Worm (Caenorhabditis elegans) whole organism, late embryonic: ENCODE data around the gene nas-15.

Experiments used
- C08G9.2 ChIP-seq: sonication (generic microtip); optimal IDR thresholded peaks from 2 replicates; lab custom pipeline; 2016; ENCODE audit warnings: mild to moderate bottlenecking, missing genetic modification characterization, moderate library complexity, missing compliant biosample characterization
- F13H6.1 ChIP-seq: sonication (generic microtip); optimal IDR thresholded peaks from 2 replicates; lab custom pipeline; 2016; ENCODE audit warnings: missing genetic modification characterization, missing compliant biosample characterization
- K02D7.2 ChIP-seq: sonication (generic microtip); optimal IDR thresholded peaks from 2 replicates; lab custom pipeline; 2017; ENCODE audit warnings: mild to moderate bottlenecking, missing genetic modification characterization, missing compliant biosample characterization
- T23F11.4 ChIP-seq: fragments of 200-800 bp; sonication (Bioruptor generic); optimal IDR thresholded peaks from 2 replicates; lab custom pipeline; 2018; ENCODE audit warnings: mild to moderate bottlenecking, missing genetic modification characterization, missing compliant biosample characterization
- Y22D7AL.16 ChIP-seq: sonication (generic microtip); optimal IDR thresholded peaks from 2 replicates; lab custom pipeline; 2016; ENCODE audit warnings: missing genetic modification characterization, missing compliant biosample characterization
- ahr-1 ChIP-seq: sonication (generic microtip); optimal IDR thresholded peaks from 2 replicates; lab custom pipeline; 2016; ENCODE audit warnings: missing genetic modification characterization, missing compliant biosample characterization
- ceh-18 ChIP-seq: sonication (generic microtip); optimal IDR thresholded peaks from 2 replicates; lab custom pipeline; 2016; ENCODE audit warnings: missing genetic modification characterization, missing compliant biosample characterization
- ceh-19 ChIP-seq: fragments of 200-800 bp; sonication (Bioruptor generic); optimal IDR thresholded peaks from 2 replicates; lab custom pipeline; 2018; ENCODE audit warnings: mild to moderate bottlenecking, missing genetic modification characterization, missing compliant biosample characterization
- ceh-22 ChIP-seq: sonication (generic microtip); optimal IDR thresholded peaks from 2 replicates; lab custom pipeline; 2017; ENCODE audit warnings: missing biosample characterization, missing genetic modification characterization
- ceh-24 ChIP-seq: sonication (generic microtip); optimal IDR thresholded peaks from 2 replicates; lab custom pipeline; 2016; ENCODE audit warnings: mild to moderate bottlenecking, missing genetic modification characterization, missing compliant biosample characterization
- ceh-30 ChIP-seq: fragments of 150-350 bp; optimal IDR thresholded peaks from 2 replicates; lab custom pipeline; 2014; ENCODE audit warnings: missing biosample characterization, missing genetic modification characterization
- ceh-31 ChIP-seq: sonication (generic microtip); optimal IDR thresholded peaks from 2 replicates; lab custom pipeline; 2016; ENCODE audit warnings: missing genetic modification characterization, missing compliant biosample characterization
- ceh-45 ChIP-seq: fragments of 200-800 bp; sonication (Bioruptor generic); IDR thresholded peaks from 2 replicates; pipeline ENCODE4 v1.3.6; 2022; ENCODE audit warnings: missing genetic modification reagents, missing genetic modification characterization, missing compliant biosample characterization
- ceh-48 ChIP-seq: sonication (generic microtip); optimal IDR thresholded peaks from 2 replicates; lab custom pipeline; 2016; ENCODE audit warnings: missing genetic modification characterization, inconsistent platforms, missing compliant biosample characterization
- ceh-6 ChIP-seq: fragments of 200-800 bp; sonication (Bioruptor generic); optimal IDR thresholded peaks from 2 replicates; lab custom pipeline; 2018; ENCODE audit warnings: mild to moderate bottlenecking, missing genetic modification characterization, missing compliant biosample characterization
- ceh-9 ChIP-seq: sonication (generic microtip); optimal IDR thresholded peaks from 2 replicates; lab custom pipeline; 2016; ENCODE audit warnings: mild to moderate bottlenecking, missing genetic modification characterization, inconsistent platforms, missing compliant biosample characterization
- che-1 ChIP-seq: sonication (generic microtip); optimal IDR thresholded peaks from 2 replicates; lab custom pipeline; 2016; ENCODE audit warnings: mild to moderate bottlenecking, missing genetic modification characterization, missing compliant biosample characterization
- dmd-4 ChIP-seq: sonication (generic microtip); optimal IDR thresholded peaks from 2 replicates; lab custom pipeline; 2016; ENCODE audit warnings: borderline replicate concordance, missing genetic modification characterization, missing compliant biosample characterization
- dve-1 ChIP-seq: sonication (generic microtip); optimal IDR thresholded peaks from 2 replicates; lab custom pipeline; 2017; ENCODE audit warnings: antibody characterized with exemption, mild to moderate bottlenecking, missing genetic modification characterization, missing compliant biosample characterization
- elt-4 ChIP-seq: sonication (generic microtip); optimal IDR thresholded peaks from 2 replicates; lab custom pipeline; 2016; ENCODE audit warnings: missing genetic modification characterization, missing compliant biosample characterization
- ets-4 ChIP-seq: sonication (generic microtip); optimal IDR thresholded peaks from 2 replicates; lab custom pipeline; 2016; ENCODE audit warnings: missing genetic modification characterization, missing compliant biosample characterization
- eyg-1 ChIP-seq: sonication (generic microtip); optimal IDR thresholded peaks from 2 replicates; lab custom pipeline; 2016; ENCODE audit warnings: missing genotype, missing genetic modification characterization, missing compliant biosample characterization
- fkh-10 ChIP-seq: fragments of 150-350 bp; optimal IDR thresholded peaks from 2 replicates; lab custom pipeline; 2014; ENCODE audit warnings: missing biosample characterization, missing genetic modification reagents, missing genetic modification characterization
- fkh-6 ChIP-seq: sonication (generic microtip); optimal IDR thresholded peaks from 2 replicates; lab custom pipeline; 2016; ENCODE audit warnings: missing genetic modification characterization, missing compliant biosample characterization
- gmeb-2 ChIP-seq: sonication (generic microtip); optimal IDR thresholded peaks from 2 replicates; lab custom pipeline; 2016; ENCODE audit warnings: missing genetic modification characterization, inconsistent platforms, missing compliant biosample characterization
- hlh-15 ChIP-seq: sonication (generic microtip); optimal IDR thresholded peaks from 2 replicates; lab custom pipeline; 2016; ENCODE audit warnings: missing genetic modification characterization, missing compliant biosample characterization
- hlh-30 ChIP-seq: sonication (generic microtip); optimal IDR thresholded peaks from 2 replicates; lab custom pipeline; 2017; ENCODE audit warnings: antibody characterized with exemption, missing genetic modification characterization, missing compliant biosample characterization; ENCODE audit not compliant: insufficient read depth
- hlh-8 ChIP-seq: sonication (generic microtip); optimal IDR thresholded peaks from 2 replicates; lab custom pipeline; 2016; ENCODE audit warnings: missing genotype, missing genetic modification characterization, missing compliant biosample characterization
- lim-6 ChIP-seq: sonication (generic microtip); optimal IDR thresholded peaks from 2 replicates; lab custom pipeline; 2016; ENCODE audit warnings: missing genetic modification characterization, missing compliant biosample characterization
- lin-11 ChIP-seq: fragments of 200-800 bp; sonication (Bioruptor generic); optimal IDR thresholded peaks from 2 replicates; lab custom pipeline; 2018; ENCODE audit warnings: mild to moderate bottlenecking, missing genetic modification characterization, missing compliant biosample characterization
- mec-3 ChIP-seq: sonication (generic microtip); optimal IDR thresholded peaks from 2 replicates; lab custom pipeline; 2016; ENCODE audit warnings: borderline replicate concordance, missing genetic modification characterization, missing compliant biosample characterization
- nfya-1 ChIP-seq: sonication (generic microtip); optimal IDR thresholded peaks from 2 replicates; lab custom pipeline; 2017; ENCODE audit warnings: missing genetic modification characterization, mild to moderate bottlenecking, missing compliant biosample characterization, antibody characterized with exemption, moderate library complexity
- npax-4 ChIP-seq: sonication (generic microtip); optimal IDR thresholded peaks from 2 replicates; lab custom pipeline; 2016; ENCODE audit warnings: missing genetic modification characterization, missing compliant biosample characterization
- odd-2 ChIP-seq: sonication (generic microtip); optimal IDR thresholded peaks from 2 replicates; lab custom pipeline; 2017; ENCODE audit warnings: antibody characterized with exemption, mild to moderate bottlenecking, missing genetic modification characterization, missing compliant biosample characterization
- pax-1 ChIP-seq: fragments of 150-350 bp; optimal IDR thresholded peaks from 2 replicates; lab custom pipeline; 2014; ENCODE audit warnings: missing biosample characterization, missing genetic modification characterization
- pha-2 ChIP-seq: sonication (generic microtip); optimal IDR thresholded peaks from 2 replicates; lab custom pipeline; 2017; ENCODE audit warnings: mild to moderate bottlenecking, missing genetic modification characterization, missing compliant biosample characterization
- pha-4 ChIP-seq: fragments of 150-350 bp; optimal IDR thresholded peaks from 2 replicates; lab custom pipeline; 2018; ENCODE audit warnings: missing biosample characterization, missing genetic modification reagents, missing genetic modification characterization
- pros-1 ChIP-seq: fragments of 150-350 bp; optimal IDR thresholded peaks from 2 replicates; lab custom pipeline; 2014; ENCODE audit warnings: missing biosample characterization, missing genetic modification reagents, missing genetic modification characterization
- rnt-1 ChIP-seq: sonication (generic microtip); optimal IDR thresholded peaks from 2 replicates; lab custom pipeline; 2016; ENCODE audit warnings: missing genetic modification characterization, missing compliant biosample characterization
- sdc-2 ChIP-seq: sonication (generic microtip); optimal IDR thresholded peaks from 2 replicates; lab custom pipeline; 2016; ENCODE audit warnings: missing genotype, missing genetic modification characterization, missing compliant biosample characterization
- sox-2 ChIP-seq: fragments of 200-800 bp; sonication (Bioruptor generic); IDR thresholded peaks from 2 replicates; pipeline ENCODE4 v1.3.6; 2022; ENCODE audit warnings: missing genetic modification reagents, missing genetic modification characterization, missing compliant biosample characterization
- tbx-7 ChIP-seq: sonication (generic microtip); optimal IDR thresholded peaks from 2 replicates; lab custom pipeline; 2016; ENCODE audit warnings: missing genotype, missing genetic modification characterization, missing compliant biosample characterization
- unc-42 ChIP-seq: sonication (generic microtip); optimal IDR thresholded peaks from 2 replicates; lab custom pipeline; 2016; ENCODE audit warnings: missing genotype, missing genetic modification characterization, missing compliant biosample characterization
- unc-86 ChIP-seq: sonication (generic microtip); optimal IDR thresholded peaks from 2 replicates; lab custom pipeline; 2016; ENCODE audit warnings: missing genetic modification characterization, missing compliant biosample characterization
- zip-5 ChIP-seq: sonication (generic microtip); optimal IDR thresholded peaks from 2 replicates; lab custom pipeline; 2016; ENCODE audit warnings: missing genetic modification characterization, missing compliant biosample characterization
- ztf-16 ChIP-seq: sonication (generic microtip); optimal IDR thresholded peaks from 2 replicates; lab custom pipeline; 2017; ENCODE audit warnings: missing genetic modification characterization, missing compliant biosample characterization

Gene nas-15

ce11 chrX:768061-768646, 9.4 kb upstream of the nas-15 start, which contains the start of the genes trap-2 and ile-2 (continued):
- peak; percentile 25 for TF ChIP-seq ceh-22 (tag; lab: Kevin White, UChicago)
- no peak for TF ChIP-seq mec-3
- TF ChIP-seq pax-1, result no peak
- TF ChIP-seq ceh-19 (GFP tag; lab: Kevin White, UChicago), result no peak
- no peak for TF ChIP-seq tbx-7 (tag; lab: Kevin White, UChicago)
- peak; percentile 83 for TF ChIP-seq ceh-31
- peak; percentile 67 for TF ChIP-seq pros-1
- TF ChIP-seq C08G9.2, result no peak
- TF ChIP-seq hlh-8, result no peak
- TF ChIP-seq ceh-30 (tag; lab: Kevin White, UChicago), result no peak
- no peak for TF ChIP-seq lin-11 (tag; lab: Kevin White, UChicago)
- TF ChIP-seq sdc-2 (tag; lab: Kevin White, UChicago), result peak; percentile 92
- TF ChIP-seq ceh-45 (GFP tag; lab: Robert Waterston, UW), result no peak
- TF ChIP-seq unc-86 (tag; lab: Kevin White, UChicago), result no peak
- TF ChIP-seq ztf-16 (tag; lab: Kevin White, UChicago), result peak; percentile 36
- TF ChIP-seq gmeb-2 (tag; lab: Kevin White, UChicago), result no peak
- no peak for TF ChIP-seq che-1 (tag; lab: Kevin White, UChicago)
- TF ChIP-seq ets-4 (tag; lab: Kevin White, UChicago), result peak; percentile 15
- TF ChIP-seq dve-1, result peak; percentile 64
- TF ChIP-seq ceh-6 (GFP tag; lab: Kevin White, UChicago), result no peak
- TF ChIP-seq npax-4 (tag; lab: Kevin White, UChicago), result no peak
- peak; percentile 92 for TF ChIP-seq nfya-1 (tag; lab: Kevin White, UChicago)
- no peak for TF ChIP-seq ahr-1 (tag; lab: Kevin White, UChicago)
- peak; percentile 22; the same call in 1 of the 2 replicates for TF ChIP-seq sox-2 (GFP tag; lab: Robert Waterston, UW)
- peak; percentile 76 for TF ChIP-seq hlh-30 (tag; lab: Kevin White, UChicago)
- no peak for TF ChIP-seq fkh-6 (tag; lab: Kevin White, UChicago)
- TF ChIP-seq ceh-48 (tag; lab: Kevin White, UChicago), result no peak

DNA sequence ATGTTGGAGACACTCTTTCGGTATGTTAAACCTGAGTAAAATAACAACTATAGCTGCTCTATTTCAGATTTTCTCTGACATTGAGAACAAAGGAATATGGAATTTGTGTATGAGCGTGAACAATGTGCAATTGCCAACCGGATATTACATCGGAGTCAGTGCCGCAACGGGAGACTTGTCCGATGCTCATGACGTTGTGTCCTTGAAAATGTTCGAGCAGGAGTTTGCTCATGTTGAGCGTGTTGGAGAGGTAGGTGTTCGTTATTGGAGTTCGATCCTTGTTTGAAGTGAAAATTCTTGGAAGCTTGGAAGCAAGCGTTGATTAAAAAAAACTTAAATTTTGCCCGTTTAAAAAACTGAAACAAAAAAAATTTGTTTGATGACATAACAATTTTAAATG, 8.0 kb upstream of the nas-15 start:
- TF ChIP-seq pha-4 (no peak), ceh-18 (tag; lab: Kevin White, UChicago) (no peak), fkh-10 (GFP tag; lab: Kevin White, UChicago) (no peak), hlh-8 (no peak), che-1 (tag; lab: Kevin White, UChicago) (no peak), pros-1 (no peak), F13H6.1 (tag; lab: Kevin White, UChicago) (no peak), ceh-9 (tag; lab: Kevin White, UChicago) (no peak), rnt-1 (tag; lab: Kevin White, UChicago) (no peak), eyg-1 (no peak), ceh-31 (no peak), ceh-48 (tag; lab: Kevin White, UChicago) (no peak), lim-6 (tag; lab: Kevin White, UChicago) (no peak), T23F11.4 (no peak)

- TF ChIP-seq fkh-6 (tag; lab: Kevin White, UChicago) (no peak), dmd-4 (tag; lab: Kevin White, UChicago) (no peak), pha-2 (tag; lab: Kevin White, UChicago) (no peak), lim-6 (tag; lab: Kevin White, UChicago) (no peak), ceh-24 (tag; lab: Kevin White, UChicago) (no peak), odd-2 (tag; lab: Kevin White, UChicago) (no peak), zip-5 (no peak), Y22D7AL.16 (no peak), unc-42 (tag; lab: Kevin White, UChicago) (no peak), K02D7.2 (tag; lab: Kevin White, UChicago) (no peak), pha-4 (no peak), pros-1 (no peak), sdc-2 (tag; lab: Kevin White, UChicago) (no peak), ztf-16 (tag; lab: Kevin White, UChicago) (no peak), hlh-15 (tag; lab: Kevin White, UChicago) (no peak), ceh-45 (GFP tag; lab: Robert Waterston, UW) (no peak), elt-4 (tag; lab: Kevin White, UChicago) (no peak)
Observed at ce11 chrX:770537-770936, 7.0 kb upstream of the nas-15 start, which contains the start of gene T04G9.7. TSS of gene T04G9.7 (plus strand) at chrX:770837.
